Comparison of ENCODE assay signal across 4 worm cellular contexts in the genomic region with DNA sequence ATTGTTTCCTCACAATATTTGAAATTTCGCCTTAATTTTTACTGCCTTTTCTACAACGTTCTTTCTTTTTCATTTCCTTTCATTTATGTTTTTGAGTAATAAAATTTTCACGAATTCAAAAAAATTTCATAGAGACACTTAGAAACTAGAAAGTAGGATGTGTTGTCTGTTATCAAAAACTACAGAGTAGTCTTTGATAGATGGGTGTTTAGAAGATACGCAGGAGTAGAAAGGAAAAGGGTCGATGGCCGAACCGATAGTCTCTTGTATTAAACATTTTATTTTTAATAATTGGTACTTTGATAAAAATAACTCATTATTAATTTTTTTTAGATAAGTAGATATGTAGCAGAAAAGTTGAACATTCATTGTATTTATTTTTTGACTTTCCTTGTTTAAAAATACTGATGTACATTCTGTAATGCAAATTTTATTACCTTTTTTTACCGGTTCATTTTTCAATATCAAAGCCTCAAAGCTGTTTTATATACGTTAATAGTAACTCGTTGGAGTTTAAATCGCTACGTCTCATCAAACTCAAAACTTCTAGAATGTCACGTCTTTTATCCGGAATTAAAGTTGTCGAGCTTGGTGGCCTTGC.
TF ChIP-seq lines count a peak whose summit lies in the region.

TSS of gene C24A3.4 (plus strand) at position 551 of the 601 bp plus-strand sequence.

TF ChIP-seq in whole organism, L1 larva, 84 proteins besides CTCF, POLR2A, EP300 and RAD21:
- TF ChIP-seq nhr-20 (tag; optimal IDR thresholded peaks at IDR 0.05; lab: Kevin White, UChicago) (peak; percentile 86), nhr-85 (tag; lab: Kevin White, UChicago) (no peak), dpl-1 (GFP tag; optimal IDR thresholded peaks at IDR 0.05; lab: Kevin White, UChicago) (no peak), sup-37 (GFP tag; optimal IDR thresholded peaks at IDR 0.05; lab: Kevin White, UChicago) (no peak), zag-1 (tag; optimal IDR thresholded peaks at IDR 0.05; lab: Kevin White, UChicago) (no peak), skn-1 (tag; optimal IDR thresholded peaks at IDR 0.05; lab: Kevin White, UChicago) (no peak), nhr-47 (tag; optimal IDR thresholded peaks at IDR 0.05; lab: Kevin White, UChicago) (no peak)

TF ChIP-seq in whole organism, L3 larva, 47 proteins besides CTCF, POLR2A, EP300 and RAD21:
- no peak for TF ChIP-seq aly-2 (tag; optimal IDR thresholded peaks at IDR 0.05; lab: Kevin White, UChicago)
- TF ChIP-seq pqm-1 (tag; optimal IDR thresholded peaks at IDR 0.05; lab: Kevin White, UChicago): peak; percentile 25

TF ChIP-seq in whole organism, L4 larva, 104 proteins besides CTCF, POLR2A, EP300 and RAD21:
- no peak for TF ChIP-seq daf-16 (GFP tag; optimal IDR thresholded peaks at IDR 0.05; lab: Kevin White, UChicago)
- TF ChIP-seq daf-16 (tag; optimal IDR thresholded peaks at IDR 0.05; lab: Kevin White, UChicago): peak; percentile 70
- no peak for TF ChIP-seq nhr-111 (GFP tag; optimal IDR thresholded peaks at IDR 0.05; lab: Kevin White, UChicago)
- peak; percentile 50 for TF ChIP-seq nhr-28 (tag; optimal IDR thresholded peaks at IDR 0.05; lab: Kevin White, UChicago)
- no peak for TF ChIP-seq lin-39 (tag; optimal IDR thresholded peaks at IDR 0.05; lab: Kevin White, UChicago)

TF ChIP-seq in whole organism, late embryonic, 69 proteins besides CTCF, POLR2A, EP300 and RAD21:
- no peak for TF ChIP-seq unc-42 (tag; optimal IDR thresholded peaks at IDR 0.05; lab: Kevin White, UChicago)
- peak; percentile 14 for TF ChIP-seq elt-2 (tag; optimal IDR thresholded peaks at IDR 0.05; lab: Kevin White, UChicago)

Comparison
In these comparisons a context has a peak if more than half of its experiments do, and no peak if none do; other contexts are left out.
1. Of the 29 proteins assayed by ChIP-seq in both whole organism, L4 larva and whole organism, L1 larva: peak only in whole organism, L4 larva: nhr-28; only in whole organism, L1 larva: none; in both: none; in neither: 28.